Worm (Caenorhabditis elegans): Measurements from ENCODE around the gene sptl-2.

The sptl-2 gene

DNA sequence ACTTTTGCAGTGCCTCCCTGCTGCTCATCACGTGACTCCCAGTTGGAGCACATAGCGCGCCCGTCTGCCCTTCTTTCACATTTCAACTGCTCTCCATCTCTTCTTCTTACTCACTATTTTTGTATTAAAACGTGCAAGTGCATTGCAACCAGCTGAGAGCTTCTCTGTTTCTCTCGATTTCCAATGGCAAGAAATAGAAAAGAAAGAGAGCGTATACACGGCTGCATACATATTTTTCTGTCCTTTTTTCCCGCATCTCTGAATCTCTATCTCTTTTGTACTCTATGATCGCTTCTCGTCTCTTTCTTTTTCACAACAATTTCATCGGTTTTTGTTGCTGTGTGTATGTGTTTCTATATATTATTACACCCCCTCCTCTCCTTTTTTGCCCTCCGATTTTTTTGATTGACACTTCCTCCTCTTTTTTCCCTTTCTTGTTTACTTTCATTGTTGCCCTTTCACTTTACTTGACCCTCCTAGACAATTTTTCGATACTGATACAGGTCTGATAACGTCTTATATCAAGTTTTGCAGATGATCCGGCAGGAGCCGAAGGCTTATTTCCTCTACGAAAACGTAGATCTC lies 16.0 kb upstream of the sptl-2 start, which contains the start of gene Y97E10AR.1:
Y97E10AR.1 (plus strand) TSS at position 535 of the 585 bp plus-strand sequence.
- peak; percentile 90 for TF ChIP-seq him-1 (tag; optimal IDR thresholded peaks at IDR 0.05)
- peak; percentile 74 for TF ChIP-seq W03F9.2 (tag; optimal IDR thresholded peaks at IDR 0.05)
- TF ChIP-seq dao-5 (tag; optimal IDR thresholded peaks at IDR 0.05): no peak

- no peak for TF ChIP-seq W03F9.2 (tag; optimal IDR thresholded peaks at IDR 0.05)
- TF ChIP-seq him-1 (tag; optimal IDR thresholded peaks at IDR 0.05): no peak
- TF ChIP-seq dao-5 (tag; optimal IDR thresholded peaks at IDR 0.05): no peak
These were observed 12.0 kb upstream of the sptl-2 start, which contains the start of gene Y97E10AR.8 for ce11 chrV:8005000-8005399. Gene Y97E10AR.8, plus strand, starts transcription at chrV:8005300.

DNA sequence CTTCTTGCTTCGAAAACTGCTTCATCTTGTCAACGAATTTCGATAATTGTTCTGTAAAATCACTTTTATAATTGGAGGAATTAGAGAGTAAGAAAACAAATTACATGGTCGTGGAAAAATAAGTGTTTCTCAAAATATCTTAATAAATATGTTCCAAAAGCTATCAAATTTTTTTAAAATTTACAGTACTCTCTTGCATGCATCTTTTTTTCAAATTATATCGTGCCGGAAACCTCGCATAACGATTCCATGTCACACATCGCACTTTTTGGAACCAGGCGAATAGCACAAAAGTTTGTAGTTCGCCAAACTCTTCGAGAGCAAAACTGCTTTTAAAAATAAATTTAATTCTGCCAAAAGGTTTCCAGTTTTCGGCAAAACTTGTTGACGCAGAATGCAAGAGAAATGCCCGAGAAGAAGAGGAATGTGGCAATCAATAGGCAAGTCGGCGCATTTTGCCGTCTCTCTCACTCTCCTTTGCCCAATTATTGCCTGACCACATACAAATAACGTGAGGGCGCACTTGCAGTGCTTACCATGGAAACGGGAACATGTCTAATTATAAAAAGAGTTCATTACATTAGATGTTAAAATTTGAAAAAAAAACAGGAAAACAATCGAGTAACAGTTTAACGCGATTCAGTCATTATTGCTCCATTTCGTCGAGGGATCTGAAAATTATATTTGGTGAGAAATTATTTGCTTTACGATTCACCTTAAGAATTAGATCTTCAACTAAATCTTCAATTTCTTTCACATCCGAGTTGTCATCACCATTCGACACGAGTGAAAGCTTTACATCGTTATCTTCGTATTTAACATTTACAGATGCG lies 9.3 kb upstream of the sptl-2 start, which contains the start of gene Y97E10AR.3:
Y97E10AR.3 (minus strand) TSS at position 51 of the 833 bp plus-strand sequence.
- TF ChIP-seq him-1 (tag; optimal IDR thresholded peaks at IDR 0.05) (no peak), W03F9.2 (tag; optimal IDR thresholded peaks at IDR 0.05) (no peak), dao-5 (tag; optimal IDR thresholded peaks at IDR 0.05) (no peak)

ce11 chrV:8010103-8010502 lies 6.9 kb upstream of the sptl-2 start, which contains the start of gene Y97E10AR.4:
Gene Y97E10AR.4, minus strand, starts transcription at chrV:8010233.
- no peak for TF ChIP-seq W03F9.2 (tag; optimal IDR thresholded peaks at IDR 0.05)
- TF ChIP-seq him-1 (tag; optimal IDR thresholded peaks at IDR 0.05): no peak
- TF ChIP-seq dao-5 (tag; optimal IDR thresholded peaks at IDR 0.05): no peak

ce11 chrV:8010846-8011245 lies 6.2 kb upstream of the sptl-2 start, which contains the start of gene lmtr-2:
Gene lmtr-2, minus strand, starts transcription at chrV:8011106.
- TF ChIP-seq W03F9.2 (tag; optimal IDR thresholded peaks at IDR 0.05) (no peak), him-1 (tag; optimal IDR thresholded peaks at IDR 0.05) (no peak), dao-5 (tag; optimal IDR thresholded peaks at IDR 0.05) (no peak)

ce11 chrV:8012032-8012431 lies 5.0 kb upstream of the sptl-2 start, which contains the start of gene rpb-9:
Gene rpb-9, minus strand, starts transcription at chrV:8012345.
- TF ChIP-seq dao-5 (tag; optimal IDR thresholded peaks at IDR 0.05) (no peak), him-1 (tag; optimal IDR thresholded peaks at IDR 0.05) (no peak), W03F9.2 (tag; optimal IDR thresholded peaks at IDR 0.05) (no peak)

ce11 chrV:8013901-8014388 lies 3.1 kb upstream of the sptl-2 start, which contains the start of gene Y97E10AR.6:
Gene Y97E10AR.6, minus strand, starts transcription at chrV:8013951.
- TF ChIP-seq him-1 (tag; optimal IDR thresholded peaks at IDR 0.05) (no peak), dao-5 (tag; optimal IDR thresholded peaks at IDR 0.05) (no peak), W03F9.2 (tag; optimal IDR thresholded peaks at IDR 0.05) (peak; percentile 25)

ce11 chrV:8017924-8018323 lies 917 bp downstream of the sptl-2 start:
- TF ChIP-seq W03F9.2 (tag; optimal IDR thresholded peaks at IDR 0.05) (no peak), dao-5 (tag; optimal IDR thresholded peaks at IDR 0.05) (no peak), him-1 (tag; optimal IDR thresholded peaks at IDR 0.05) (no peak)

- no peak for TF ChIP-seq W03F9.2 (tag; optimal IDR thresholded peaks at IDR 0.05)
- no peak for TF ChIP-seq him-1 (tag; optimal IDR thresholded peaks at IDR 0.05)
- no peak for TF ChIP-seq dao-5 (tag; optimal IDR thresholded peaks at IDR 0.05)
These were observed 1.9 kb downstream of the sptl-2 start for ce11 chrV:8018919-8019318.

- TF ChIP-seq dao-5 (tag; optimal IDR thresholded peaks at IDR 0.05): no peak
- TF ChIP-seq him-1 (tag; optimal IDR thresholded peaks at IDR 0.05): no peak
- no peak for TF ChIP-seq W03F9.2 (tag; optimal IDR thresholded peaks at IDR 0.05)
These were observed 2.8 kb downstream of the sptl-2 start for ce11 chrV:8019783-8020182.

DNA sequence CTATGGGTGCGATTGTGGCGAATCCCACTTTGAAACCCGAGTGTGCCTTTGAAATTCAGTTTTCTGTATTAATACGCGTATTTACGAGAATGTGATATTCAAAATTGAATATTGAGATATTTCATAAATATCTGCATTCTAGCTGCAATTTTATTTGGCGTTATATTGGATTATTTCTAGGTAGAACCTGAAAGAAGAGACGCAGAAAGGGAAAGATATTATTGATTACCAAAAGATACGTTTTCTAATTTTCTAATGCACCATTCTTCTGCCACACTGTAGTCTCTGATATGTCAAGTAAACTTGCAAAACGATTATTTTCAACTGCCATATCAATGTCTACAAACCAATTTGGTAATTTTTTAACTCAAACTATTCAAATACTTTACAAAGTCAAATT lies 5.0 kb downstream of the sptl-2 start, which contains the start of gene ech-3:
ech-3 (plus strand) TSS at position 178 of the 400 bp plus-strand sequence.
- no peak for TF ChIP-seq him-1 (tag; optimal IDR thresholded peaks at IDR 0.05)
- no peak for TF ChIP-seq W03F9.2 (tag; optimal IDR thresholded peaks at IDR 0.05)
- TF ChIP-seq dao-5 (tag; optimal IDR thresholded peaks at IDR 0.05): no peak

ce11 chrV:8024752-8025151 lies 7.7 kb downstream of the sptl-2 start, which contains the start of gene F43H9.3:
Gene F43H9.3, minus strand, starts transcription at chrV:8024940.
- TF ChIP-seq him-1 (tag; optimal IDR thresholded peaks at IDR 0.05) (no peak), W03F9.2 (tag; optimal IDR thresholded peaks at IDR 0.05) (no peak), dao-5 (tag; optimal IDR thresholded peaks at IDR 0.05) (no peak)

DNA sequence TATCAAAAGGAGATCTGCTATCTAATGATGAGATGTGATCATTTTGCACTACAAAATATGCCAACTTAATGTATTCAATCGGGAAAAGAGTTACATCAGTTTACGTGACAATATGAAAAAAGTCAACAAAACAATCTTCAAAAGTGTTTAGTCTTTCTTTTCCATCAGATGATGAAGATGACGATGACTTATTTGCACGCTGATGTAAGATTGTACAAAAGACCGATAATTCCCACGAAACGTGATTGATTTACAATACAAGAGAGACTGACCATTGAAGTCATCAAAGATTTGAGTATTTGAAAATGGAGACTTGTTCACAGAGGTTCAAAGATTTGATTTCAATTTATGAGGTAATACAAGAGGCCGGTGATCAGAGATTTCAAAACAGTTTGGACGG lies 8.3 kb downstream of the sptl-2 start:
- TF ChIP-seq dao-5 (tag; optimal IDR thresholded peaks at IDR 0.05) (no peak), him-1 (tag; optimal IDR thresholded peaks at IDR 0.05) (no peak), W03F9.2 (tag; optimal IDR thresholded peaks at IDR 0.05) (no peak)

DNA sequence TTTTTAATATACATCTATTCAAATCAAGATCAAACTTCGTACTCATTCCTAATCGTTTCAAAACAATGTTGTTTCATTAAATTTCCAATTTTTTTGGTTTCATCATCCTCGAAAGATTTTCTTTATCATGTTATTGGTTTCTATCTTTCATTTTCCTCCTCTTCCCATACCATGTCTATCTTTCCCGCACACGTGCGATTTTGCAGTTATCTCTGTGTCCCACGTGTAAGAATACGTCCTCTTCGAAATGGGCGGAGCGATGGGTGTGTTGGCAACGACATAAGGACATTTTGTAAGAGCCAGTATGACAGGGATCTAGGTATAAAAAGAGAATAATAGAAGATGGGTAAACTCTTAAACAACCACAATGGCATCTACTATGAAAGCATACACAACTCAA lies 9.3 kb downstream of the sptl-2 start, which contains the start of gene F43H9.4:
F43H9.4 (plus strand) TSS at position 366 of the 400 bp plus-strand sequence.
- no peak for TF ChIP-seq dao-5 (tag; optimal IDR thresholded peaks at IDR 0.05)

Data from whole organism, L4/young adult.